Worm (Caenorhabditis elegans) whole organism, L3 larva: ENCODE measurements around the gene R05G6.4.

Source experiments
- aly-2 ChIP-seq: fragments of 150-350 bp; optimal IDR thresholded peaks from 2 replicates; lab custom pipeline; 2014; ENCODE audit warnings: missing biosample characterization, missing genetic modification characterization
- elt-1 ChIP-seq: fragments of 150-350 bp; optimal IDR thresholded peaks from 2 replicates; lab custom pipeline; 2014; ENCODE audit warnings: missing biosample characterization, missing genetic modification characterization
- elt-3 ChIP-seq, 3 experiments: fragments of 150-350 bp in 1 of 3; sonication (generic microtip) in 2 of 3; optimal IDR thresholded peaks; 2 replicates in 2 of 3; 4 replicates in 1 of 3; lab custom pipeline; 2014 to 2017; ENCODE audit warnings: missing biosample characterization in 3 of 3, missing genetic modification characterization in 3 of 3
- fos-1 ChIP-seq: fragments of 150-350 bp; optimal IDR thresholded peaks from 2 replicates; lab custom pipeline; 2014; ENCODE audit warnings: missing biosample characterization, missing genetic modification characterization
- mdl-1 ChIP-seq: fragments of 150-350 bp; optimal IDR thresholded peaks from 2 replicates; lab custom pipeline; 2014; ENCODE audit warnings: missing biosample characterization, missing genetic modification characterization
- nhr-11 ChIP-seq: fragments of 150-350 bp; optimal IDR thresholded peaks from 2 replicates; lab custom pipeline; 2014; ENCODE audit warnings: missing biosample characterization, missing genetic modification characterization
- unc-39 ChIP-seq: sonication (generic microtip); optimal IDR thresholded peaks from 4 replicates; lab custom pipeline; 2017; ENCODE audit warnings: missing biosample characterization, missing genetic modification characterization
- ztf-11 ChIP-seq: fragments of 150-350 bp; optimal IDR thresholded peaks from 2 replicates; lab custom pipeline; 2014; ENCODE audit warnings: missing biosample characterization, missing genetic modification characterization

DNA sequence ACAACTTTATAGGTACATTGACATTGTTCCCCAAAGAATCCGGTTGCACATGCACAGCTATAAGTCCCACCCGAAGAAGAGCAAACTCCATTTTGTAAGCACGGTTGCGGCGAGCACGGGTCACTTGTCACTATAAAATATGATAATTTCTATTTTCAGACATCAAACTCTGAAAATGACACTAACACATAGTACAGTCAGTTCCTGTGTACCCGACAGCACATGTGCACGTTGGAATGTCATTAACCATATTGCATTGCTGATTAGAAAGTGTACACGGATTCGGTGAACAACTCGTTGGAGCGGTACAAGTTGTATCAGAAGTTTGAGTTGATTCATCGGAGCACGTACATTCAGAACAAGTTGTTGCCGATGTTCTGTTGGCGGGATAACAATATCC is 15.8 kb upstream of the R05G6.4 start:
- TF ChIP-seq unc-39 (no peak), ztf-11 (tag; lab: Kevin White, UChicago) (no peak), elt-1 (tag; lab: Kevin White, UChicago) (no peak), nhr-11 (tag; lab: Kevin White, UChicago) (no peak), elt-3 (tag; optimal IDR thresholded peaks at IDR 0.05; lab: Kevin White, UChicago) (no peak), mdl-1 (tag; lab: Kevin White, UChicago) (no peak), aly-2 (tag; lab: Kevin White, UChicago) (no peak), fos-1 (tag; lab: Kevin White, UChicago) (no peak)
